Worm (Caenorhabditis elegans): ENCODE data around the gene F29A7.3.

The F29A7.3 gene

ce11 chrII:2752999-2753398, at the start of gene F29A7.3:
Gene F29A7.3 (plus strand): TSS chrII:2753299.
- TF ChIP-seq hlh-11 (tag; optimal IDR thresholded peaks at IDR 0.05) (no peak), ceh-44 (GFP tag; IDR thresholded peaks at IDR 0.05) (no peak), skn-1 (tag; optimal IDR thresholded peaks at IDR 0.05) (no peak), duxl-1 (tag; optimal IDR thresholded peaks at IDR 0.05; ENCODE audit: poor library complexity) (no peak), zfp-3 (GFP tag; conservative IDR thresholded peaks at IDR 0.05) (no peak), ztf-7 (tag; optimal IDR thresholded peaks at IDR 0.05) (no peak), jun-1 (tag; optimal IDR thresholded peaks at IDR 0.05) (no peak), zip-11 (GFP tag; IDR thresholded peaks at IDR 0.05) (no peak), R02D3.7 (tag; optimal IDR thresholded peaks at IDR 0.05) (no peak)

DNA sequence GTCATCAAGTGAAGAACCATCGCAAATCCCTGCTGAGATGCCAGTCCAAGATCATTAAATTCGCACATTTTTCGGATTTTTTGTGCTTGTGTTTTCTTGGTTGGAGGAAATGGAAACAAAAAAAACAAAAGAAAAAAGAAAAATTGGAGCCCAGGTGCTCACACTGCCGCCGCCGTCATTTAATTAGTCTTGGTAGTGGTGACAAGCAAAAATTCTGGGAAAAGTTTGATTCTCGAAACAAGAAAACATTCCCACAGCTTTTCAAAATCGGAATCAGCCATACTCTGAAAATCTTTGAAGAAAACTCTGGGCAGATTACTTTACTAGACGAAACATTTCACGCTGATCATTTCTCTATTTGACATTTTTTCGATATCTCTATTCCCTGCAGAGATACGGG, 47.9 kb upstream of the F29A7.3 start, which contains the start of gene srh-128:
Gene srh-128, minus strand, starts transcription at position 101 of the 400 bp plus-strand sequence.
- TF ChIP-seq snpc-1.2 (GFP tag; IDR thresholded peaks at IDR 0.05) (no peak), F49E8.2 (tag; optimal IDR thresholded peaks at IDR 0.05; ENCODE audit: borderline replicate concordance) (no peak), Y5F2A.4 (GFP tag; optimal IDR thresholded peaks at IDR 0.05) (no peak)

- TF ChIP-seq snpc-4 (tag; optimal IDR thresholded peaks at IDR 0.05) (no peak), lin-39 (tag; optimal IDR thresholded peaks at IDR 0.05) (no peak), zip-11 (GFP tag; IDR thresholded peaks at IDR 0.05) (no peak), hlh-11 (tag; optimal IDR thresholded peaks at IDR 0.05) (peak; percentile 25), ceh-82 (tag; optimal IDR thresholded peaks at IDR 0.05) (no peak), Y48G9A.11 (GFP tag; IDR thresholded peaks at IDR 0.05) (no peak), dmd-6 (GFP tag; IDR thresholded peaks at IDR 0.05) (0 out of 2 replicates have a peak, but pooled peaks have one; percentile 10), daf-16 (GFP tag; optimal IDR thresholded peaks at IDR 0.05) (no peak), daf-16 (tag; optimal IDR thresholded peaks at IDR 0.05) (peak; percentile 68), lin-15B (tag; optimal IDR thresholded peaks at IDR 0.05) (no peak), mep-1 (tag; optimal IDR thresholded peaks at IDR 0.05) (no peak), hlh-30 (tag; optimal IDR thresholded peaks at IDR 0.05; ENCODE audit: insufficient read depth) (peak; percentile 49), mdl-1 (tag; optimal IDR thresholded peaks at IDR 0.05) (no peak), hmg-1.1 (GFP tag; IDR thresholded peaks at IDR 0.05) (no peak), mxl-2 (GFP tag; conservative IDR thresholded peaks at IDR 0.05) (no peak), ceh-62 (tag; optimal IDR thresholded peaks at IDR 0.05) (no peak), duxl-1 (tag; optimal IDR thresholded peaks at IDR 0.05; ENCODE audit: poor library complexity) (peak; percentile 90), nhr-28 (tag; optimal IDR thresholded peaks at IDR 0.05) (no peak), T20F7.1 (GFP tag; optimal IDR thresholded peaks at IDR 0.05) (no peak), mes-2 (tag; optimal IDR thresholded peaks at IDR 0.05; ENCODE audit: poor library complexity, severe bottlenecking) (peak; percentile 45), nhr-10 (tag; optimal IDR thresholded peaks at IDR 0.05) (no peak)
Measured at ce11 chrII:2707872-2708271, 45.2 kb upstream of the F29A7.3 start, which contains the start of gene Y47G7B.2. Gene Y47G7B.2 (minus strand): TSS chrII:2708014.

DNA sequence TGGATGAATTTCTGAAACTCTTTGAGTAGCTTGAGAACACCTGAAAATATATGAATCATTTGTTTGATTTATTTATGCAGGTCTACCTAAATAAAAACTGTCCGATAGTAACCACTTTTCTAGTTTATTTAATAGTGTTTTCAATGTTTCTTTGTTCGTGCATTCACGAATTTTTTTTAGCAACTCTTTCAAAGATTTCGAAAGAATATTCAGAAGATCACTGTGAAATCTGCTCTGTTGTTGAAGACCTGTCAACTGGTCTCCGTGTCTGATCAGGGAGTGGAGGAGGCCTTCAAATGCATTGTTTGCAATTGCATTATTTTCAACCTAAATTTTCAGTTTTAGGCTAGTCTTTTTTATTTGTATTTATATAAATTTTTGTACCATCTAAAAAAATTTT, 43.2 kb upstream of the F29A7.3 start, which contains the start of gene T05A8.1:
Gene T05A8.1, minus strand, starts transcription at position 101 of the 400 bp plus-strand sequence.
- TF ChIP-seq dmd-6 (GFP tag; IDR thresholded peaks at IDR 0.05) (no peak), ceh-20 (GFP tag; IDR thresholded peaks at IDR 0.05) (no peak), daf-12 (tag; optimal IDR thresholded peaks at IDR 0.05) (no peak)

ce11 chrII:2710919-2711318, 42.2 kb upstream of the F29A7.3 start, which contains the start of gene T05A8.2:
Gene T05A8.2 (minus strand): TSS chrII:2711019.
- TF ChIP-seq ces-1 (GFP tag; optimal IDR thresholded peaks at IDR 0.05) (no peak), dmd-9 (GFP tag; IDR thresholded peaks at IDR 0.05) (no peak), unc-62 (GFP tag; optimal IDR thresholded peaks at IDR 0.05 in 1 of 2) (peak in 1 of 2 experiments; percentile 35), unc-62 (tag; optimal IDR thresholded peaks at IDR 0.05) (no peak)

All from whole organism, L4 larva.